Fruit fly (Drosophila melanogaster): Measurements from ENCODE around the gene CG7194.

The CG7194 gene

dm6 chr3L:8289336-8290258 is 14.3 kb downstream of the CG7194 start, which contains the start of gene cert (continued):
- TF ChIP-seq scrt (GFP tag; optimal IDR thresholded peaks at IDR 0.05) (peak; percentile 26), jigr1 (GFP tag; IDR thresholded peaks at IDR 0.05) (no peak), mirr (GFP tag; optimal IDR thresholded peaks at IDR 0.05) (peak; percentile 31), crp (GFP tag; optimal IDR thresholded peaks at IDR 0.05) (peak in 1 of 2 experiments; percentile 75), Fer2 (tag; optimal IDR thresholded peaks at IDR 0.05) (no peak), fru (optimal IDR thresholded peaks at IDR 0.05) (no peak), CG8281 (tag; optimal IDR thresholded peaks at IDR 0.05) (no peak), sens-2 (GFP tag; IDR thresholded peaks at IDR 0.05) (no peak), Drgx (GFP tag; IDR thresholded peaks at IDR 0.05) (no peak), CG13287 (GFP tag; IDR thresholded peaks at IDR 0.05; ENCODE audit: partially characterized antibody) (peak; percentile 94), CG42726 (GFP tag; IDR thresholded peaks at IDR 0.05; ENCODE audit: partially characterized antibody) (peak; percentile 80; the same call in 1 of the 2 replicates), Optix (GFP tag; IDR thresholded peaks at IDR 0.05) (no peak), Side (GFP tag; optimal IDR thresholded peaks at IDR 0.05) (no peak), CG1832 (GFP tag; optimal IDR thresholded peaks at IDR 0.05) (no peak), pnt (GFP tag; optimal IDR thresholded peaks at IDR 0.05) (no peak), lmd (GFP tag; IDR thresholded peaks at IDR 0.05) (no peak), CG6791 (GFP tag; IDR thresholded peaks at IDR 0.05; ENCODE audit: partially characterized antibody) (peak; percentile 89), CG3065 (GFP tag; optimal IDR thresholded peaks at IDR 0.05) (no peak), Eip74EF (GFP tag; optimal IDR thresholded peaks at IDR 0.05) (peak in 1 of 2 experiments; percentile 20), Gsc (GFP tag; IDR thresholded peaks at IDR 0.05) (no peak), Rfx (GFP tag; IDR thresholded peaks at IDR 0.05) (0 out of 2 replicates have a peak, but pooled peaks have one; percentile 30), CG12299 (tag; optimal IDR thresholded peaks at IDR 0.05) (no peak), Hey (tag; optimal IDR thresholded peaks at IDR 0.05) (peak; percentile 14), ken (GFP tag; IDR thresholded peaks at IDR 0.05) (no peak), CoRest (tag; optimal IDR thresholded peaks at IDR 0.05) (peak; percentile 33), CG6765 (GFP tag; optimal IDR thresholded peaks at IDR 0.05) (peak; percentile 22), stc (GFP tag; IDR thresholded peaks at IDR 0.05) (peak; percentile 36; the same call in 1 of the 2 replicates), CG18262 (tag; optimal IDR thresholded peaks at IDR 0.05) (no peak), Lim3 (GFP tag; IDR thresholded peaks at IDR 0.05) (no peak), CG4820 (GFP tag; optimal IDR thresholded peaks at IDR 0.05) (no peak), HHEX (GFP tag; optimal IDR thresholded peaks at IDR 0.05) (no peak), HLH54F (GFP tag; optimal IDR thresholded peaks at IDR 0.05) (no peak), inv (GFP tag; IDR thresholded peaks at IDR 0.05; ENCODE audit: partially characterized antibody) (peak; percentile 87), CG1529 (GFP tag; optimal IDR thresholded peaks at IDR 0.05) (no peak), abd-A (tag; optimal IDR thresholded peaks at IDR 0.05) (no peak), BtbVII (GFP tag; optimal IDR thresholded peaks at IDR 0.05) (no peak), CG12659 (GFP tag; optimal IDR thresholded peaks at IDR 0.05) (peak; percentile 69), Doc3 (GFP tag; IDR thresholded peaks at IDR 0.05; ENCODE audit: partially characterized antibody) (peak; percentile 86), CG12391 (tag; optimal IDR thresholded peaks at IDR 0.05) (peak; percentile 36), Sox100B (GFP tag; optimal IDR thresholded peaks at IDR 0.05) (peak; percentile 2), ap (GFP tag; IDR thresholded peaks at IDR 0.05) (no peak), gt (GFP tag; IDR thresholded peaks at IDR 0.05) (no peak), croc (GFP tag; conservative IDR thresholded peaks at IDR 0.05) (no peak), slp2 (GFP tag; optimal IDR thresholded peaks at IDR 0.05) (no peak), ERR (GFP tag; optimal IDR thresholded peaks at IDR 0.05) (no peak), nerfin-1 (tag; optimal IDR thresholded peaks at IDR 0.05) (no peak), Atf-2 (GFP tag; optimal IDR thresholded peaks at IDR 0.05) (no peak), usp (GFP tag; optimal IDR thresholded peaks at IDR 0.05) (no peak)

Measured in whole organism, embryonic.